Worm (Caenorhabditis elegans): Measurements from ENCODE around the gene mdt-28.
A peak's percentile ranks its signal among the peaks of the same experiment; 100 is the strongest.

Gene mdt-28

ce11 chrV:15566511-15567178, 8.6 kb downstream of the mdt-28 start:
- TF ChIP-seq lsy-2 (tag; optimal IDR thresholded peaks at IDR 0.05) (no peak), ceh-83 (GFP tag; optimal IDR thresholded peaks at IDR 0.05) (no peak), nhr-76 (tag; optimal IDR thresholded peaks at IDR 0.05) (no peak), sem-2 (GFP tag; optimal IDR thresholded peaks at IDR 0.05) (no peak), hlh-1 (tag; optimal IDR thresholded peaks at IDR 0.05) (peak; percentile 12)

DNA sequence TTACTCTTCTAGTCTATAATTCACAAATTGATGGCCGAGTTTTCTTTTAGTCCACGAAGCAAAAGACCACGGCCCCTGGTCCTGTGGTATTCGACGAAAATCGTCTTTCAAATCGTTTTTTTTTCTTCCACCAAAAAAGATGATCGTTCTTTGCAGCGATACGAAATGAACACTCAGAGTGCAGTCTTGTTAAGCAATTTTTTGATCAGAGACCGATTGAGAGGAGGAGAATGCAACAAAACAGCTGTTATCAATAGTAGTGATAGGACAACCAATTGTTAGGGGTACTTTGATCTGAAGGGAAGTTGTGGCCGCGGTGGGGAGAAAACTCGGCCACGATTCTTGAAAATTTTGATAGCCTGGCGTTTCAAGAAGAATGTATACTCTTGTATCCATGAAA, 11.2 kb downstream of the mdt-28 start:
- TF ChIP-seq hlh-1 (tag; optimal IDR thresholded peaks at IDR 0.05) (peak; percentile 54), sptf-1 (tag; optimal IDR thresholded peaks at IDR 0.05) (no peak), sem-2 (GFP tag; optimal IDR thresholded peaks at IDR 0.05) (no peak), ceh-83 (GFP tag; optimal IDR thresholded peaks at IDR 0.05) (no peak), lsy-2 (tag; optimal IDR thresholded peaks at IDR 0.05) (no peak)

- TF ChIP-seq mls-2 (tag; optimal IDR thresholded peaks at IDR 0.05) (no peak), unc-39 (tag; optimal IDR thresholded peaks at IDR 0.05) (no peak), elt-3 (tag; optimal IDR thresholded peaks at IDR 0.05) (no peak), unc-120 (tag; optimal IDR thresholded peaks at IDR 0.05; ENCODE audit: poor library complexity, severe bottlenecking) (no peak), ztf-11 (tag; optimal IDR thresholded peaks at IDR 0.05) (no peak), nhr-76 (tag; optimal IDR thresholded peaks at IDR 0.05) (no peak), nhr-28 (tag; optimal IDR thresholded peaks at IDR 0.05) (no peak), tbx-8 (GFP tag; optimal IDR thresholded peaks at IDR 0.05) (no peak), sem-2 (GFP tag; optimal IDR thresholded peaks at IDR 0.05) (no peak), lin-13 (tag; optimal IDR thresholded peaks at IDR 0.05) (no peak), nhr-2 (tag; optimal IDR thresholded peaks at IDR 0.05) (no peak), zip-8 (tag; optimal IDR thresholded peaks at IDR 0.05) (no peak), nhr-12 (tag; optimal IDR thresholded peaks at IDR 0.05) (no peak), snpc-4 (tag; optimal IDR thresholded peaks at IDR 0.05) (no peak), pha-4 (tag; optimal IDR thresholded peaks at IDR 0.05) (no peak)
These were observed 11.7 kb downstream of the mdt-28 start for ce11 chrV:15563477-15563876.

DNA sequence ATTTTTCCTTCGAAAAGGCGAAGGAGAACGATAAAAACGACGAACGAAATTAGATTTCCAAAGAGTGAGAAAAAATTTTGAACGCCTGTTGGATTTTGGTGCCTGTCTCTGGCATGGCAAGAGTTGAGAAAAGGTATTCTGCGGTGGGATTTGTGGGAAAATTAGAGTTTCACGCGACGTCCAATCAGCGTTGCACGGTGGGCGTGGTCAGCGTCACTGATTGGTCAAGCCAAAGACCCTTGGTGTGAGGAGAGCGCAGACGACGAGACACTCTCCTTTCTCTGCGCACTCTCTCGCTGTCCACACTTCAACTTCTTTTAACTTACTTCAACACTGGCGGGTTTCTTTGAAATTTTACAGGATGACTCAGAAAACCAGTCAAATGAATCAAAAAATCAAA, 12.7 kb downstream of the mdt-28 start:
- no peak for TF ChIP-seq flh-1 (GFP tag; optimal IDR thresholded peaks at IDR 0.05)
- TF ChIP-seq lin-13 (tag; optimal IDR thresholded peaks at IDR 0.05), result no peak
- TF ChIP-seq mls-2 (tag; optimal IDR thresholded peaks at IDR 0.05), result no peak
- TF ChIP-seq M03D4.4 (tag; optimal IDR thresholded peaks at IDR 0.05), result no peak
- TF ChIP-seq nhr-2 (tag; optimal IDR thresholded peaks at IDR 0.05), result no peak
- TF ChIP-seq ham-2 (GFP tag; optimal IDR thresholded peaks at IDR 0.05), result no peak
- no peak for TF ChIP-seq blmp-1 (tag; optimal IDR thresholded peaks at IDR 0.05)
- no peak for TF ChIP-seq nhr-12 (tag; optimal IDR thresholded peaks at IDR 0.05)
- TF ChIP-seq unc-39 (tag; optimal IDR thresholded peaks at IDR 0.05), result no peak
- TF ChIP-seq ztf-11 (tag; optimal IDR thresholded peaks at IDR 0.05), result no peak
- TF ChIP-seq hlh-1 (tag; optimal IDR thresholded peaks at IDR 0.05), result no peak
- no peak for TF ChIP-seq ceh-43 (GFP tag; optimal IDR thresholded peaks at IDR 0.05)
- no peak for TF ChIP-seq nhr-76 (tag; optimal IDR thresholded peaks at IDR 0.05)
- TF ChIP-seq bed-3 (GFP tag; optimal IDR thresholded peaks at IDR 0.05), result no peak

ce11 chrV:15559729-15560128, 15.5 kb downstream of the mdt-28 start:
- TF ChIP-seq drap-1 (GFP tag; optimal IDR thresholded peaks at IDR 0.05) (no peak), nhr-2 (tag; optimal IDR thresholded peaks at IDR 0.05) (no peak), hlh-1 (tag; optimal IDR thresholded peaks at IDR 0.05) (no peak), sptf-1 (tag; optimal IDR thresholded peaks at IDR 0.05) (no peak), ceh-83 (GFP tag; optimal IDR thresholded peaks at IDR 0.05) (no peak), blmp-1 (tag; optimal IDR thresholded peaks at IDR 0.05) (no peak), lin-32 (GFP tag; optimal IDR thresholded peaks at IDR 0.05) (no peak), elt-1 (tag; optimal IDR thresholded peaks at IDR 0.05; ENCODE audit: borderline replicate concordance, insufficient read depth) (no peak)

DNA sequence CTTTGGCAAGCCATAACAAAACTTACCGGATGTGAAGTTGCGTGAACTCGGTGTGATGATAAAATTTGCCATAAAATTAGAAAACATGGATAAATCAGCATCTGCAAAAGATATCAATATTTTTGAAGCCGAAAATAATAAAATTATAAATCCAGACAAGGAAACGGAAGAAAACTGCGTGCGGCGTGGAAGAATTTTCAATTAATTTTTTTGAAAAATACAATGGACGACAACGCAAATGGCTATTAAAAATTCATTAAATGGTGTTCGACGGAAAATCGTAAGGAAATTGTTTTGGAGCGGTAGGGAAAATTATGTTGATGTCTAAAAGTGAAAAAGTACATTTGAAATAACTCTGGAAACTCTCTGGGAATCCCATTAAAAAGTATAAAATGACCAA, 16.2 kb downstream of the mdt-28 start, which contains the start of gene acr-18:
TSS of gene acr-18 (minus strand) at position 101 of the 400 bp plus-strand sequence.
- TF ChIP-seq ham-2 (GFP tag; optimal IDR thresholded peaks at IDR 0.05) (no peak), ceh-39 (tag; optimal IDR thresholded peaks at IDR 0.05) (no peak), lin-32 (GFP tag; optimal IDR thresholded peaks at IDR 0.05) (no peak), ztf-11 (tag; optimal IDR thresholded peaks at IDR 0.05) (no peak), mls-2 (tag; optimal IDR thresholded peaks at IDR 0.05) (no peak), tbx-8 (GFP tag; optimal IDR thresholded peaks at IDR 0.05) (no peak), unc-120 (tag; optimal IDR thresholded peaks at IDR 0.05; ENCODE audit: poor library complexity, severe bottlenecking) (no peak), unc-62 (GFP tag; optimal IDR thresholded peaks at IDR 0.05) (no peak), nhr-2 (tag; optimal IDR thresholded peaks at IDR 0.05) (no peak), nhr-237 (tag; optimal IDR thresholded peaks at IDR 0.05) (no peak), ces-1 (GFP tag; optimal IDR thresholded peaks at IDR 0.05) (no peak), sem-2 (GFP tag; optimal IDR thresholded peaks at IDR 0.05) (no peak), mab-5 (tag; optimal IDR thresholded peaks at IDR 0.05) (no peak), snpc-4 (tag; optimal IDR thresholded peaks at IDR 0.05) (no peak), elt-1 (tag; optimal IDR thresholded peaks at IDR 0.05; ENCODE audit: borderline replicate concordance, insufficient read depth) (no peak), mep-1 (tag; optimal IDR thresholded peaks at IDR 0.05) (no peak), drap-1 (GFP tag; optimal IDR thresholded peaks at IDR 0.05) (no peak), bed-3 (GFP tag; optimal IDR thresholded peaks at IDR 0.05) (no peak), hlh-1 (tag; optimal IDR thresholded peaks at IDR 0.05) (no peak), flh-1 (GFP tag; optimal IDR thresholded peaks at IDR 0.05) (no peak)
